Fruit fly (Drosophila melanogaster): ENCODE data around the gene CG31524.

The CG31524 gene

DNA sequence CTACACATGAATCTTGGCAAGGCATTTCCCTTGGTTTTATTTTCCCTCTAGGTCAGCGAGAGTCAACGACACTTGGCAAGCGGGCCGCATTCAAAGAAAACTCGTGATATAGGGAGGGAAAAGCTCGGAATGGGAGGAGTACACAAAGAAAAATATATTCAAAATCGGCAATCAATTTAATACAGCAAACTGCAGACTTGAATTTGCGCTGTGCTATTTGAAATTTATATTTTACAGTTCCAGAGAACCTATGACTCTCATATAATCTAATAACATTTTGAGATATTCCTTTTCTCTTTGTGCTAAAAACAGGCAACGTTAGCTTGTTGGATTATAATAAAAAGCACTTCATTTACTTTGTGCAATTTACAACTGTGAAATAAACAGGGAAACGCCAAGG, 15.4 kb upstream of the CG31524 start (continued):
- TF ChIP-seq TFAM (GFP tag; optimal IDR thresholded peaks at IDR 0.05) (no peak), Myb (GFP tag; optimal IDR thresholded peaks at IDR 0.05) (no peak), CG18011 (GFP tag; optimal IDR thresholded peaks at IDR 0.05) (no peak), zfh2 (GFP tag; optimal IDR thresholded peaks at IDR 0.05) (no peak), CG11093 (GFP tag; IDR thresholded peaks at IDR 0.05) (no peak), CG14860 (GFP tag; IDR thresholded peaks at IDR 0.05; ENCODE audit: partially characterized antibody) (no peak), fd102C (GFP tag; optimal IDR thresholded peaks at IDR 0.05) (no peak), usp (GFP tag; optimal IDR thresholded peaks at IDR 0.05) (no peak), eve (GFP tag; optimal IDR thresholded peaks at IDR 0.05) (peak in 1 of 2 experiments; percentile 23), CG11695 (GFP tag; IDR thresholded peaks at IDR 0.05) (0 out of 3 replicates have a peak, but pooled peaks have one; percentile 10), chn (GFP tag; optimal IDR thresholded peaks at IDR 0.05) (no peak), vfl (GFP tag; optimal IDR thresholded peaks at IDR 0.05) (no peak), Gug (GFP tag; IDR thresholded peaks at IDR 0.05) (no peak), CG2129 (GFP tag; IDR thresholded peaks at IDR 0.05; ENCODE audit: partially characterized antibody) (no peak), hb (GFP tag; IDR thresholded peaks at IDR 0.05; ENCODE audit: partially characterized antibody) (no peak), ci (GFP tag; IDR thresholded peaks at IDR 0.05) (0 out of 3 replicates have a peak, but pooled peaks have one; percentile 30), Xbp1 (GFP tag; optimal IDR thresholded peaks at IDR 0.05) (no peak), CG11456 (GFP tag; IDR thresholded peaks at IDR 0.05) (no peak), CG18599 (GFP tag; optimal IDR thresholded peaks at IDR 0.05) (no peak), CG4404 (GFP tag; IDR thresholded peaks at IDR 0.05) (no peak), fu2 (GFP tag; optimal IDR thresholded peaks at IDR 0.05) (no peak), CG6254 (GFP tag; optimal IDR thresholded peaks at IDR 0.05) (no peak)

- TF ChIP-seq Atf3 (GFP tag; optimal IDR thresholded peaks at IDR 0.05) (no peak), sens (GFP tag) (peak; percentile 56), CG8478 (optimal IDR thresholded peaks at IDR 0.05) (peak; percentile 24), p53 (GFP tag; optimal IDR thresholded peaks at IDR 0.05) (no peak), Med (GFP tag) (peak; percentile 52), ci (GFP tag; IDR thresholded peaks at IDR 0.05) (0 out of 3 replicates have a peak, but pooled peaks have one; percentile 28)
These were observed 14.6 kb upstream of the CG31524 start for dm6 chr3R:30528692-30529305.

- peak; percentile 85 for TF ChIP-seq Jarid2 (GFP tag; optimal IDR thresholded peaks at IDR 0.05)
- no peak for TF ChIP-seq al (GFP tag; IDR thresholded peaks at IDR 0.05)
- TF ChIP-seq CG2875 (GFP tag; optimal IDR thresholded peaks at IDR 0.05), result no peak
- TF ChIP-seq CG6813 (GFP tag; optimal IDR thresholded peaks at IDR 0.05), result no peak
- peak; percentile 15 to 24 for TF ChIP-seq Trl (optimal IDR thresholded peaks at IDR 0.05)
- TF ChIP-seq Trl (GFP tag; optimal IDR thresholded peaks at IDR 0.05), result no peak
- no peak for TF ChIP-seq ab (GFP tag; optimal IDR thresholded peaks at IDR 0.05)
- TF ChIP-seq tin (GFP tag; optimal IDR thresholded peaks at IDR 0.05), result no peak
- TF ChIP-seq CG17612 (GFP tag; IDR thresholded peaks at IDR 0.05), result no peak
- TF ChIP-seq CG15073 (GFP tag; optimal IDR thresholded peaks at IDR 0.05), result no peak
- TF ChIP-seq tll (GFP tag; optimal IDR thresholded peaks at IDR 0.05), result no peak
- no peak for TF ChIP-seq Gsc (GFP tag; IDR thresholded peaks at IDR 0.05)
- TF ChIP-seq pzg (GFP tag; optimal IDR thresholded peaks at IDR 0.05), result no peak
- TF ChIP-seq CG12219 (GFP tag; optimal IDR thresholded peaks at IDR 0.05), result no peak
- TF ChIP-seq Vsx1 (GFP tag; optimal IDR thresholded peaks at IDR 0.05), result no peak
- TF ChIP-seq ATbp (GFP tag; optimal IDR thresholded peaks at IDR 0.05), result peak; percentile 21
- no peak for TF ChIP-seq Fer2 (tag; optimal IDR thresholded peaks at IDR 0.05)
- no peak for TF ChIP-seq CG1603 (tag; optimal IDR thresholded peaks at IDR 0.05)
- no peak for TF ChIP-seq CG12659 (GFP tag; optimal IDR thresholded peaks at IDR 0.05)
- TF ChIP-seq CG6791 (GFP tag; IDR thresholded peaks at IDR 0.05; ENCODE audit: partially characterized antibody), result 0 out of 3 replicates have a peak, but pooled peaks have one; percentile 29
- no peak for TF ChIP-seq danr (GFP tag; IDR thresholded peaks at IDR 0.05)
These were observed 12.8 kb upstream of the CG31524 start, which contains the start of gene jdp for dm6 chr3R:30526799-30527465. TSS of gene jdp (minus strand) at chr3R:30527037.

All from whole organism, embryonic.